Worm (Caenorhabditis elegans) whole organism, early embryonic: ENCODE results near the gene tin-10.

Experiments
- B0310.2 ChIP-seq: sonication (generic microtip); optimal IDR thresholded peaks from 2 replicates; lab custom pipeline; 2016; ENCODE audit warnings: mild to moderate bottlenecking, missing genetic modification characterization, missing compliant biosample characterization
- aly-1 ChIP-seq: sonication (generic microtip); optimal IDR thresholded peaks from 2 replicates; lab custom pipeline; 2016; ENCODE audit warnings: missing genetic modification characterization, missing compliant biosample characterization
- ama-1 ChIP-seq: fragments of 150-350 bp; optimal IDR thresholded peaks from 2 replicates; lab custom pipeline; 2014
- ceh-13 ChIP-seq: fragments of 200-800 bp; sonication (Bioruptor generic); optimal IDR thresholded peaks from 2 replicates; lab custom pipeline; 2018; ENCODE audit warnings: mild to moderate bottlenecking, missing genetic modification characterization, missing compliant biosample characterization
- ceh-36 ChIP-seq: sonication (generic microtip); optimal IDR thresholded peaks from 2 replicates; lab custom pipeline; 2016; ENCODE audit warnings: missing genetic modification characterization, inconsistent platforms, missing compliant biosample characterization
- ets-7 ChIP-seq: sonication (generic microtip); optimal IDR thresholded peaks from 2 replicates; lab custom pipeline; 2016; ENCODE audit warnings: missing genotype, missing genetic modification characterization, missing compliant biosample characterization
- flt-1 ChIP-seq: fragments of 200-800 bp; sonication (Bioruptor generic); IDR thresholded peaks from 2 replicates; pipeline ENCODE4 v1.3.6; 2022; ENCODE audit warnings: missing genetic modification characterization, missing compliant biosample characterization
- hmg-4 ChIP-seq: fragments of 200-800 bp; sonication (Bioruptor generic); optimal IDR thresholded peaks from 2 replicates; lab custom pipeline; 2018; ENCODE audit warnings: mild to moderate bottlenecking, missing genetic modification characterization, missing compliant biosample characterization
- pes-1 ChIP-seq: fragments of 200-800 bp; sonication (Bioruptor generic); IDR thresholded peaks from 2 replicates; pipeline ENCODE4 v1.3.6; 2022; ENCODE audit warnings: missing genetic modification reagents, missing genetic modification characterization, missing compliant biosample characterization
- sea-1 ChIP-seq: fragments of 200-800 bp; sonication (Bioruptor generic); conservative IDR thresholded peaks from 2 replicates; pipeline ENCODE4 v1.3.6; 2022; ENCODE audit warnings: missing genetic modification characterization, missing compliant biosample characterization
- tbx-11 ChIP-seq: fragments of 200-800 bp; sonication (Bioruptor generic); IDR thresholded peaks from 2 replicates; pipeline ENCODE4 v1.3.6; 2022; ENCODE audit warnings: missing genetic modification characterization, missing compliant biosample characterization
- tbx-37 ChIP-seq: fragments of 200-800 bp; sonication (Bioruptor generic); conservative IDR thresholded peaks from 2 replicates; pipeline ENCODE4 v1.3.6; 2022; ENCODE audit warnings: missing genetic modification reagents, missing genetic modification characterization, missing compliant biosample characterization

DNA sequence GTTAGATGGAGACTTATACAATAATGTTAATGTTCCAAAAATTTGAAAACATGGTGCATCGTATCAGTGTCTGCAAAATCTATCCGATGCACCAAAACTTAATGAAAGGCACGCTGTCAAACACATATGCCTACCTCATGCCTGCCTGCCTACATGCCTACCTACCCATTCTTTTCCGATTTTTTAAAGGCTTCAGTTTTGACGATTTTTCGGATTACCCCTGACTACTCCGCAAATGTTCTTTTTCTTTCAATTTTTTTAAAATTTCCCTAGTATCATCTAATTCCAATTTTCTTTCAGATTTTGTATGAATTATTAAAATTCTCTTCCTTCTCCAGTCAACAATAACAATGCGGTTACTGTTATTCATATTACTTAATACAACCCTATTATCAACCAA is 46.1 kb downstream of the tin-10 start, which contains the start of gene plr-1:
- no peak for TF ChIP-seq flt-1 (GFP tag; lab: Robert Waterston, UW)
- TF ChIP-seq ama-1 (lab: Kevin White, UChicago): no peak
- no peak for TF ChIP-seq aly-1 (tag; lab: Kevin White, UChicago)
- no peak for TF ChIP-seq B0310.2 (tag; lab: Kevin White, UChicago)
- no peak for TF ChIP-seq pes-1 (GFP tag; lab: Robert Waterston, UW)
- no peak for TF ChIP-seq ceh-36 (tag; lab: Kevin White, UChicago)
- no peak for TF ChIP-seq ets-7 (tag; lab: Kevin White, UChicago)
- TF ChIP-seq tbx-37: no peak
- TF ChIP-seq ceh-13: no peak
- no peak for TF ChIP-seq sea-1
- no peak for TF ChIP-seq hmg-4 (GFP tag; lab: Kevin White, UChicago)
- no peak for TF ChIP-seq tbx-11 (GFP tag; lab: Robert Waterston, UW)
